Worm (Caenorhabditis elegans) whole organism, L2 larva: ENCODE measurements around the gene twk-3.

Experiments used
- C34F6.9 ChIP-seq: fragments of 150-350 bp; optimal IDR thresholded peaks from 2 replicates; lab custom pipeline; 2014; ENCODE audit warnings: missing biosample characterization, missing genetic modification characterization
- F13H6.1 ChIP-seq: sonication (generic microtip); optimal IDR thresholded peaks from 2 replicates; lab custom pipeline; 2016; ENCODE audit warnings: missing genetic modification characterization, missing compliant biosample characterization
- Y55F3AM.14 ChIP-seq: fragments of 200-800 bp; sonication (Bioruptor generic); optimal IDR thresholded peaks from 2 replicates; lab custom pipeline; 2018; ENCODE audit warnings: mild to moderate bottlenecking, missing genetic modification characterization, missing compliant biosample characterization
- aly-2 ChIP-seq: fragments of 150-350 bp; optimal IDR thresholded peaks from 2 replicates; lab custom pipeline; 2014; ENCODE audit warnings: missing biosample characterization, missing genetic modification characterization
- ama-1 ChIP-seq: fragments of 150-350 bp; optimal IDR thresholded peaks from 2 replicates; lab custom pipeline; 2018; ENCODE audit warnings: inconsistent platforms
- blmp-1 ChIP-seq: sonication (generic microtip); optimal IDR thresholded peaks from 2 replicates; lab custom pipeline; 2017; ENCODE audit warnings: missing genetic modification characterization, mild to moderate bottlenecking, missing compliant biosample characterization, antibody characterized with exemption, moderate library complexity; ENCODE audit not compliant: insufficient read depth
- ceh-16 ChIP-seq: fragments of 150-350 bp; optimal IDR thresholded peaks from 2 replicates; lab custom pipeline; 2014; ENCODE audit warnings: missing biosample characterization, missing genetic modification characterization
- crh-2 ChIP-seq: sonication (generic microtip); optimal IDR thresholded peaks from 2 replicates; lab custom pipeline; 2017; ENCODE audit warnings: missing biosample characterization, missing genetic modification characterization
- elt-1 ChIP-seq: fragments of 150-350 bp; optimal IDR thresholded peaks from 2 replicates; lab custom pipeline; 2014; ENCODE audit warnings: missing biosample characterization, missing genetic modification characterization
- fos-1 ChIP-seq: fragments of 150-350 bp; optimal IDR thresholded peaks from 2 replicates; lab custom pipeline; 2014; ENCODE audit warnings: missing biosample characterization, missing genetic modification characterization
- lin-13 ChIP-seq: fragments of 150-350 bp; optimal IDR thresholded peaks from 2 replicates; lab custom pipeline; 2014; ENCODE audit warnings: missing biosample characterization, missing genetic modification reagents, missing genetic modification characterization
- lin-39 ChIP-seq: fragments of 150-350 bp; optimal IDR thresholded peaks from 2 replicates; lab custom pipeline; 2014; ENCODE audit warnings: missing biosample characterization, missing genetic modification reagents, missing genetic modification characterization
- mab-5 ChIP-seq: fragments of 150-350 bp; optimal IDR thresholded peaks from 2 replicates; lab custom pipeline; 2014; ENCODE audit warnings: missing biosample characterization, missing genetic modification characterization
- mdl-1 ChIP-seq, 2 experiments: fragments of 150-350 bp in 1 of 2; sonication (generic microtip) in 1 of 2; optimal IDR thresholded peaks; 2 replicates each; lab custom pipeline; 2017; ENCODE audit warnings: missing biosample characterization in 2 of 2, missing genetic modification characterization in 2 of 2
- nhr-10 ChIP-seq: sonication (generic microtip); optimal IDR thresholded peaks from 2 replicates; lab custom pipeline; 2017; ENCODE audit warnings: missing biosample characterization, missing genetic modification characterization
- nhr-11 ChIP-seq: fragments of 150-350 bp; optimal IDR thresholded peaks from 2 replicates; lab custom pipeline; 2014; ENCODE audit warnings: missing biosample characterization, missing genetic modification characterization
- nhr-129 ChIP-seq: fragments of 150-350 bp; optimal IDR thresholded peaks from 2 replicates; lab custom pipeline; 2014; ENCODE audit warnings: missing biosample characterization, missing genetic modification characterization
- nhr-237 ChIP-seq: fragments of 150-350 bp; optimal IDR thresholded peaks from 2 replicates; lab custom pipeline; 2014; ENCODE audit warnings: missing biosample characterization, missing genetic modification characterization
- nhr-25 ChIP-seq: fragments of 150-350 bp; sonication (generic microtip); optimal IDR thresholded peaks from 3 replicates; lab custom pipeline; 2014; ENCODE audit warnings: missing biosample characterization, missing genetic modification characterization
- nhr-6 ChIP-seq: fragments of 150-350 bp; optimal IDR thresholded peaks from 2 replicates; lab custom pipeline; 2014; ENCODE audit warnings: missing biosample characterization, missing genetic modification characterization
- nhr-77 ChIP-seq: fragments of 150-350 bp; optimal IDR thresholded peaks from 2 replicates; lab custom pipeline; 2014; ENCODE audit warnings: missing biosample characterization, missing genetic modification characterization
- peb-1 ChIP-seq: fragments of 150-350 bp; optimal IDR thresholded peaks from 2 replicates; lab custom pipeline; 2014; ENCODE audit warnings: missing biosample characterization, missing genetic modification characterization
- skn-1 ChIP-seq: sonication (generic microtip); optimal IDR thresholded peaks from 2 replicates; lab custom pipeline; 2017; ENCODE audit warnings: missing biosample characterization, missing genetic modification characterization
- sma-3 ChIP-seq: sonication (generic microtip); optimal IDR thresholded peaks from 2 replicates; lab custom pipeline; 2016; ENCODE audit warnings: missing genetic modification reagents, missing genetic modification characterization, missing compliant biosample characterization
- sma-9 ChIP-seq, 2 experiments: fragments of 150-350 bp in 1 of 2; sonication (generic microtip) in 1 of 2; optimal IDR thresholded peaks; 2 replicates each; lab custom pipeline; 2014 to 2016; ENCODE audit warnings: missing genetic modification characterization in 2 of 2, mild to moderate bottlenecking in 1 of 2, missing biosample characterization in 1 of 2, missing compliant biosample characterization in 1 of 2, missing genetic modification reagents in 1 of 2, moderate library complexity in 1 of 2
- snpc-4 ChIP-seq: fragments of 150-350 bp; optimal IDR thresholded peaks from 2 replicates; lab custom pipeline; 2014; ENCODE audit warnings: missing biosample characterization, missing genetic modification characterization
- unc-39 ChIP-seq: fragments of 150-350 bp; optimal IDR thresholded peaks from 2 replicates; lab custom pipeline; 2014; ENCODE audit warnings: missing biosample characterization, missing genetic modification characterization
- unc-62 ChIP-seq: fragments of 150-350 bp; optimal IDR thresholded peaks from 2 replicates; lab custom pipeline; 2014; ENCODE audit warnings: missing biosample characterization, missing genetic modification reagents, missing genetic modification characterization
- ztf-1 ChIP-seq: fragments of 200-800 bp; sonication (Bioruptor generic); conservative IDR thresholded peaks from 2 replicates; pipeline ENCODE4 v1.3.6; 2022; ENCODE audit warnings: missing genetic modification characterization, missing compliant biosample characterization
- ztf-11 ChIP-seq: sonication (generic microtip); optimal IDR thresholded peaks from 2 replicates; lab custom pipeline; 2017; ENCODE audit warnings: missing biosample characterization, missing genetic modification characterization

The twk-3 gene

DNA sequence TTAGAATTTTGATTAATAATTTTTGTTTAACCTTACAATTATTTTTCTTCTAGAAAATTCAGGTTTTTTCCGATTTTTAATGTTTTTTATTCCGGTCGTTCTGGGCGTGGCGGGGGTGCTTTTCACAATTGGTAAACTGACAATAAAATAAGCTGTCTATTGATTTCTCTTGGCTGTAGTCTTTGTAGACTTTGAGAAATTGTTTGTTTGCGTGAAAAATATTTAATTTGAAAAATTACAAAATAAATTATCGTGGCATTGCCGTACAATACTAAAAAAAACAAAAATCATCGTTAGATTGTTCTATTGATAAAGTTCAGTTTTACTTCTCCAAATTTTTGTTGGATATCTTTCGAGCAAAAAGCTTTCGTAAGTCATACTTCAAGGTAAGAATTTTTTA lies 33.9 kb upstream of the twk-3 start, which contains the start of gene F35C11.3:
TSS of gene F35C11.3 (plus strand) at position 301 of the 400 bp plus-strand sequence.
- TF ChIP-seq nhr-25 (tag; lab: Kevin White, UChicago) = no peak

DNA sequence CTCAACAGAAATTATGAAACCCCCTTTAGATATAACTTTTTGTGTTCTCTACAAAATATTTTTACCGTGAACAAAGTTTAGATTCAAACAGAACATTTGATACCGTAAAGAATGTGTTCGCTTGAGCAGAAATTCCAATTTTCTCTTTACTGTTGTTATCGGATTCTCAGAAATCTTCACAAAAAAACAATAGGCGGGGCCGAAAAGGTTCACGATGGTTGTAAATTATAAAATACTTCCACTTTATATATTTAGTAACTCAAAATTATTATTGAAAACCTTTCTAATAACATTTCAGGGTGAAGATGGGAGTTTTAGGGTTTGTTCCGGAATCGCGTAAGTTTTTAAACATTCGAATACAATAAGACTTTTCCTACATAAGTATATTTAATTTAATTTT lies 25.6 kb upstream of the twk-3 start, which contains the start of gene nlp-5:
TSS of gene nlp-5 (plus strand) at position 301 of the 400 bp plus-strand sequence.
- TF ChIP-seq blmp-1 (no peak), sma-9 (GFP tag; optimal IDR thresholded peaks at IDR 0.05; lab: Kevin White, UChicago) (no peak), sma-9 (tag; optimal IDR thresholded peaks at IDR 0.05; lab: Kevin White, UChicago) (no peak), nhr-11 (tag; lab: Kevin White, UChicago) (no peak), lin-13 (GFP tag; lab: Kevin White, UChicago) (no peak), ztf-11 (tag; lab: Kevin White, UChicago) (no peak), fos-1 (tag; lab: Kevin White, UChicago) (no peak), sma-3 (GFP tag; lab: Kevin White, UChicago) (no peak), peb-1 (no peak), Y55F3AM.14 (GFP tag; lab: Kevin White, UChicago) (no peak), unc-62 (GFP tag; lab: Kevin White, UChicago) (no peak), nhr-10 (tag; lab: Kevin White, UChicago) (no peak), unc-39 (tag; lab: Kevin White, UChicago) (no peak), aly-2 (tag; lab: Kevin White, UChicago) (no peak)

- TF ChIP-seq lin-39 (tag; lab: Kevin White, UChicago) = no peak
- no peak for TF ChIP-seq ama-1
- no peak for TF ChIP-seq F13H6.1 (tag; lab: Kevin White, UChicago)
Measured at ce11 chrII:8232489-8232888, 19.9 kb upstream of the twk-3 start, which contains the start of gene M110.7. Gene M110.7, plus strand, starts transcription at chrII:8232789.

- no peak for TF ChIP-seq nhr-129
- no peak for TF ChIP-seq ztf-1 (GFP tag; lab: Robert Waterston, UW)
- TF ChIP-seq mab-5 (tag; lab: Kevin White, UChicago) = no peak
Measured at ce11 chrII:8230976-8231375, 18.4 kb upstream of the twk-3 start, which contains the start of gene M110.9. Gene M110.9, plus strand, starts transcription at chrII:8231276.

DNA sequence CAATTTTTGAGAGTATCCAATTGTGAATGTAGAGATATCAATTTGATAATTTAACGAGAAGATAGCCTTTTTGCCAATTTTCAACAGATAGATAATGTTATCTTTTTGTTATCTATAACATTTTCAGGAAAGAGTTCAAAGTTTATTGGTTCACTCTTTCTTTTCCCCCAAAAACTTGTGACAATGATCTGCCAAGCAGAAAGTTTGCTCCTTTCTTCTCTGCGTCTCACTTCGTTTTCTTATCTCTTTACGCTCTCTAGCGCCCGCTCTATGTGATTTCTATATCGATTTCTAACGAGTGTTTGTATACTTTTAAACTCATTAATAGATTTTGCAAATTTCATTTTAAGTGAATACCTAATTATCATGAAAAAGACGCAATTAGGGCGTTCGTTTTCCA lies 13.9 kb upstream of the twk-3 start:
- no peak for TF ChIP-seq nhr-6 (tag; lab: Kevin White, UChicago)
- no peak for TF ChIP-seq nhr-237
- no peak for TF ChIP-seq Y55F3AM.14 (GFP tag; lab: Kevin White, UChicago)
- TF ChIP-seq fos-1 (tag; lab: Kevin White, UChicago) = peak; percentile 43
- TF ChIP-seq F13H6.1 (tag; lab: Kevin White, UChicago) = peak; percentile 41
- no peak for TF ChIP-seq nhr-77 (tag; lab: Kevin White, UChicago)
- peak; percentile 54 for TF ChIP-seq sma-9 (GFP tag; optimal IDR thresholded peaks at IDR 0.05; lab: Kevin White, UChicago)
- TF ChIP-seq sma-9 (tag; optimal IDR thresholded peaks at IDR 0.05; lab: Kevin White, UChicago) = no peak
- peak; percentile 18 for TF ChIP-seq C34F6.9 (tag; lab: Kevin White, UChicago)
- TF ChIP-seq skn-1 (tag; lab: Kevin White, UChicago) = peak; percentile 7
- peak; percentile 52 for TF ChIP-seq crh-2 (tag; lab: Kevin White, UChicago)
- TF ChIP-seq, all 48 proteins: peak for 6

DNA sequence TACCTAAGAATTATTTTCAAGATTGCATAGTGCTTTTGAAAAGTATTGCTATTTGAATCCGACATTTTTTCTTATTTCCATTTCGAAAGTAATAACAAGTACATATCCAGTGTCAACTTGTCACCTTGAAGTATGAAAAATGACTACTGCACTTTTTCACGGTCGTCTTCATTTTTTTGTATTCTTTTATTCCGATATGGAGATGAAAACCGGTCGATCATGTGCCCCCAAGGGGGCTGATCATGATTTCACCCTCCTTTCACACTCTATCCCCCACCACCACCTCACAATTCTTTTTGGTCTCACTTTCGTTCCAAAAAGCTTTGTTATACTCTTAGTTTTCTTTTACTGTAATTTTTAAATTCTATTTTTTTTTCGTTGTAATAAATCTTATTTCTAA lies 13.3 kb upstream of the twk-3 start:
- TF ChIP-seq ceh-16 = no peak
- TF ChIP-seq nhr-25 (tag; lab: Kevin White, UChicago) = peak; percentile 65
- TF ChIP-seq blmp-1 = peak; percentile 84
- no peak for TF ChIP-seq skn-1 (tag; lab: Kevin White, UChicago)

- TF ChIP-seq fos-1 (tag; lab: Kevin White, UChicago) (no peak), nhr-25 (tag; lab: Kevin White, UChicago) (peak; percentile 47)
Measured at ce11 chrII:8225347-8225746, 12.8 kb upstream of the twk-3 start.

DNA sequence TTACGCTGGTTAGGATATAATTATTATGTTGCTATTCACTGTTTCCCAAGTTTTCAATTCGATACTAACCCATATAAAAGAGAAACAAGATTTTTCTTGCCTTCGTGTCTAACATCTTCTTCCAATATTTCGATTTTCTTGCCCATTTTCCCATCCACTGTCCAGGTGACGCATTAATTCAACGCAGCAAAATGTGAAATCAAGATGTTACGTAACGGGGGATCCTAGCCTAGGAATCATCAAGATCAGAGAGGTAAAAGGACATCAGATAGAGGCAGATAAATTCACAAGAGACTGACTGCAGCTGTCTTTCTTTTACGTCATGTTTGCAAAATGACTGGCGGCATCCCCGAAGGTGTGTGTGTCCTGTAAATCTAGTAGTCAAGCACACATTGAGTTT lies 12.0 kb upstream of the twk-3 start:
- TF ChIP-seq snpc-4 (no peak), mdl-1 (tag; optimal IDR thresholded peaks at IDR 0.05; lab: Kevin White, UChicago) (no peak), elt-1 (tag; lab: Kevin White, UChicago) (peak; percentile 3), fos-1 (tag; lab: Kevin White, UChicago) (peak; percentile 8), nhr-129 (peak; percentile 9), unc-39 (tag; lab: Kevin White, UChicago) (no peak), skn-1 (tag; lab: Kevin White, UChicago) (no peak)
- TF ChIP-seq, all 48 proteins: peak for 3
